Worm (Caenorhabditis elegans): ENCODE measurements around the gene K01A6.8.

- no peak for TF ChIP-seq nhr-237 (tag; optimal IDR thresholded peaks at IDR 0.05)
- no peak for TF ChIP-seq blmp-1 (tag; optimal IDR thresholded peaks at IDR 0.05)
- peak; percentile 31 for TF ChIP-seq pha-4 (tag; optimal IDR thresholded peaks at IDR 0.05)
- TF ChIP-seq unc-39 (tag; optimal IDR thresholded peaks at IDR 0.05), result no peak
- no peak for TF ChIP-seq flh-1 (GFP tag; optimal IDR thresholded peaks at IDR 0.05)
- no peak for TF ChIP-seq ceh-39 (tag; optimal IDR thresholded peaks at IDR 0.05)
Observed at ce11 chrIV:11710331-11710730, 26.8 kb downstream of the K01A6.8 start.
